Worm (Caenorhabditis elegans) whole organism, L2 larva: ENCODE measurements around the gene ttr-1.

Source experiments
- F13H6.1 ChIP-seq: sonication (generic microtip); optimal IDR thresholded peaks from 2 replicates; lab custom pipeline; 2016; ENCODE audit warnings: missing genetic modification characterization, missing compliant biosample characterization
- R02D3.7 ChIP-seq: fragments of 150-350 bp; optimal IDR thresholded peaks from 2 replicates; lab custom pipeline; 2014; ENCODE audit warnings: missing biosample characterization, missing genetic modification characterization
- Y55F3AM.14 ChIP-seq: fragments of 200-800 bp; sonication (Bioruptor generic); optimal IDR thresholded peaks from 2 replicates; lab custom pipeline; 2018; ENCODE audit warnings: mild to moderate bottlenecking, missing genetic modification characterization, missing compliant biosample characterization
- alr-1 ChIP-seq: fragments of 150-350 bp; optimal IDR thresholded peaks from 2 replicates; lab custom pipeline; 2014; ENCODE audit warnings: missing biosample characterization, missing genetic modification characterization
- aly-2 ChIP-seq: fragments of 150-350 bp; optimal IDR thresholded peaks from 2 replicates; lab custom pipeline; 2014; ENCODE audit warnings: missing biosample characterization, missing genetic modification characterization
- ama-1 ChIP-seq: fragments of 150-350 bp; optimal IDR thresholded peaks from 2 replicates; lab custom pipeline; 2018; ENCODE audit warnings: inconsistent platforms
- ceh-16 ChIP-seq: fragments of 150-350 bp; optimal IDR thresholded peaks from 2 replicates; lab custom pipeline; 2014; ENCODE audit warnings: missing biosample characterization, missing genetic modification characterization
- ceh-82 ChIP-seq: fragments of 150-350 bp; optimal IDR thresholded peaks from 2 replicates; lab custom pipeline; 2014; ENCODE audit warnings: missing biosample characterization, missing genetic modification characterization
- crh-2 ChIP-seq: sonication (generic microtip); optimal IDR thresholded peaks from 2 replicates; lab custom pipeline; 2017; ENCODE audit warnings: missing biosample characterization, missing genetic modification characterization
- egl-27 ChIP-seq: sonication (generic microtip); optimal IDR thresholded peaks from 3 replicates; lab custom pipeline; 2017; ENCODE audit warnings: missing biosample characterization, missing genetic modification reagents, missing genetic modification characterization
- elt-1 ChIP-seq: fragments of 150-350 bp; optimal IDR thresholded peaks from 2 replicates; lab custom pipeline; 2014; ENCODE audit warnings: missing biosample characterization, missing genetic modification characterization
- elt-3 ChIP-seq: sonication (generic microtip); optimal IDR thresholded peaks from 2 replicates; lab custom pipeline; 2017; ENCODE audit warnings: missing biosample characterization, missing genetic modification characterization
- fos-1 ChIP-seq: fragments of 150-350 bp; optimal IDR thresholded peaks from 2 replicates; lab custom pipeline; 2014; ENCODE audit warnings: missing biosample characterization, missing genetic modification characterization
- gmeb-1 ChIP-seq: fragments of 150-350 bp; optimal IDR thresholded peaks from 2 replicates; lab custom pipeline; 2014; ENCODE audit warnings: missing biosample characterization, missing genetic modification characterization
- lin-13 ChIP-seq: fragments of 150-350 bp; optimal IDR thresholded peaks from 2 replicates; lab custom pipeline; 2014; ENCODE audit warnings: missing biosample characterization, missing genetic modification reagents, missing genetic modification characterization
- lsy-2 ChIP-seq, 2 experiments: fragments of 150-350 bp in 1 of 2; sonication (generic microtip) in 1 of 2; optimal IDR thresholded peaks; 2 replicates each; lab custom pipeline; 2014 to 2017; ENCODE audit warnings: missing biosample characterization in 2 of 2, missing genetic modification characterization in 2 of 2
- mab-5 ChIP-seq: fragments of 150-350 bp; optimal IDR thresholded peaks from 2 replicates; lab custom pipeline; 2014; ENCODE audit warnings: missing biosample characterization, missing genetic modification characterization
- mbf-1 ChIP-seq: sonication (generic microtip); optimal IDR thresholded peaks from 2 replicates; lab custom pipeline; 2017; ENCODE audit warnings: missing biosample characterization, missing genetic modification characterization
- mdl-1 ChIP-seq, 2 experiments: fragments of 150-350 bp in 1 of 2; sonication (generic microtip) in 1 of 2; optimal IDR thresholded peaks; 2 replicates each; lab custom pipeline; 2017; ENCODE audit warnings: missing biosample characterization in 2 of 2, missing genetic modification characterization in 2 of 2
- nhr-10 ChIP-seq: sonication (generic microtip); optimal IDR thresholded peaks from 2 replicates; lab custom pipeline; 2017; ENCODE audit warnings: missing biosample characterization, missing genetic modification characterization
- nhr-11 ChIP-seq: fragments of 150-350 bp; optimal IDR thresholded peaks from 2 replicates; lab custom pipeline; 2014; ENCODE audit warnings: missing biosample characterization, missing genetic modification characterization
- nhr-12 ChIP-seq: fragments of 150-350 bp; optimal IDR thresholded peaks from 2 replicates; lab custom pipeline; 2014; ENCODE audit warnings: missing biosample characterization, missing genetic modification characterization
- nhr-129 ChIP-seq: fragments of 150-350 bp; optimal IDR thresholded peaks from 2 replicates; lab custom pipeline; 2014; ENCODE audit warnings: missing biosample characterization, missing genetic modification characterization
- nhr-21 ChIP-seq: fragments of 150-350 bp; optimal IDR thresholded peaks from 2 replicates; lab custom pipeline; 2014; ENCODE audit warnings: missing biosample characterization, missing genetic modification characterization
- nhr-23 ChIP-seq: fragments of 150-350 bp; optimal IDR thresholded peaks from 2 replicates; lab custom pipeline; 2014; ENCODE audit warnings: missing biosample characterization, missing genetic modification reagents, missing genetic modification characterization
- nhr-25 ChIP-seq: fragments of 150-350 bp; sonication (generic microtip); optimal IDR thresholded peaks from 3 replicates; lab custom pipeline; 2014; ENCODE audit warnings: missing biosample characterization, missing genetic modification characterization
- nhr-6 ChIP-seq: fragments of 150-350 bp; optimal IDR thresholded peaks from 2 replicates; lab custom pipeline; 2014; ENCODE audit warnings: missing biosample characterization, missing genetic modification characterization
- nhr-77 ChIP-seq: fragments of 150-350 bp; optimal IDR thresholded peaks from 2 replicates; lab custom pipeline; 2014; ENCODE audit warnings: missing biosample characterization, missing genetic modification characterization
- sem-4 ChIP-seq: fragments of 150-350 bp; optimal IDR thresholded peaks from 2 replicates; lab custom pipeline; 2014; ENCODE audit warnings: missing biosample characterization, missing genetic modification reagents, missing genetic modification characterization
- sma-3 ChIP-seq: sonication (generic microtip); optimal IDR thresholded peaks from 2 replicates; lab custom pipeline; 2016; ENCODE audit warnings: missing genetic modification reagents, missing genetic modification characterization, missing compliant biosample characterization
- sma-9 ChIP-seq, 2 experiments: fragments of 150-350 bp in 1 of 2; sonication (generic microtip) in 1 of 2; optimal IDR thresholded peaks; 2 replicates each; lab custom pipeline; 2014 to 2016; ENCODE audit warnings: missing genetic modification characterization in 2 of 2, mild to moderate bottlenecking in 1 of 2, missing biosample characterization in 1 of 2, missing compliant biosample characterization in 1 of 2, missing genetic modification reagents in 1 of 2, moderate library complexity in 1 of 2
- snpc-4 ChIP-seq: fragments of 150-350 bp; optimal IDR thresholded peaks from 2 replicates; lab custom pipeline; 2014; ENCODE audit warnings: missing biosample characterization, missing genetic modification characterization
- unc-55 ChIP-seq: fragments of 150-350 bp; sonication (generic microtip); optimal IDR thresholded peaks from 3 replicates; lab custom pipeline; 2014; ENCODE audit warnings: missing biosample characterization, missing genetic modification reagents, missing genetic modification characterization
- unc-62 ChIP-seq: fragments of 150-350 bp; optimal IDR thresholded peaks from 2 replicates; lab custom pipeline; 2014; ENCODE audit warnings: missing biosample characterization, missing genetic modification reagents, missing genetic modification characterization
- ztf-11 ChIP-seq: sonication (generic microtip); optimal IDR thresholded peaks from 2 replicates; lab custom pipeline; 2017; ENCODE audit warnings: missing biosample characterization, missing genetic modification characterization

ttr-1 gene

DNA sequence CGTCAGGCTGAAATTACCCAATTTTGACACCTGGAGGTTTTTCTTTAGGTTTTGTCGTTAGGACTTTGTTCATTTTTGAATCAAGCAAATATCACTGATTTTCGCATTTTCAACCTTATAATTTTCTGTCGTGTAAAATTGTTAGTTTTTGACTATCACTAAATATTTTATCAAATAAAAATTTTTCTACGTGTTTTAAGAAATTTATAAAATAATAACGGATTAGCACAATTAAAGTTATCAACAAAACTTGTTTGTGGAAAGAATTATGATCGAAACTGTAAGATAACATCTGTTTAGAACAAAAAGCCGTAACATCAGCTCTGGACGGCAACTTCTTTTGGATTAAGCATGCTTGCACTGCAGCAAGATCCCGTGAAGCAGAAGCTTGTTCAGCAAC lies 6.0 kb upstream of the ttr-1 start, which contains the start of gene cbp-2:
TSS of gene cbp-2 (plus strand) at position 301 of the 400 bp plus-strand sequence.
- TF ChIP-seq elt-3 (tag; lab: Kevin White, UChicago) (no peak), sma-3 (GFP tag; lab: Kevin White, UChicago) (no peak), mbf-1 (tag; lab: Kevin White, UChicago) (no peak), ceh-82 (no peak), aly-2 (no peak), nhr-11 (tag; lab: Kevin White, UChicago) (no peak), ztf-11 (tag; lab: Kevin White, UChicago) (no peak), nhr-12 (no peak), nhr-25 (no peak)
- TF ChIP-seq, all 48 proteins: peak for 0

DNA sequence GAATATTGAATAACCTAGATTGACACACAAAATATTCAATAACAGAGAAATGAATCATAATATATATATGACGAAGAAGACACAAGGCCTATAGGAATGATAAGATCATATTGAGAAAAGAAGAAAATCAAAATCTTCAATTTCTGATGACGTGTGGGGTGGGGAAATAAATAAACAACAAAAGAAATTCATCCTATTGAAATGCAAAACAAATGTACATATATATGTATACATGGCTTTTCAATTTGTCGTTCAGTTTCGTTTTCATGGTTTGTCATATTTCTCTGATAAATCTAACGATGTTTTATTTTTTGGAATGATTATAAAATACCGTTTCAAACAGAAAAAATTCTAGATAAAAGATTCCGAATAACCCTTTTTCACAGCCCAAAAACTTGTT lies 2.2 kb upstream of the ttr-1 start, which contains the start of gene ttr-3:
TSS of gene ttr-3 (minus strand) at position 101 of the 400 bp plus-strand sequence.
- TF ChIP-seq nhr-77 (tag; lab: Kevin White, UChicago) (no peak), sma-3 (GFP tag; lab: Kevin White, UChicago) (peak; percentile 1)

DNA sequence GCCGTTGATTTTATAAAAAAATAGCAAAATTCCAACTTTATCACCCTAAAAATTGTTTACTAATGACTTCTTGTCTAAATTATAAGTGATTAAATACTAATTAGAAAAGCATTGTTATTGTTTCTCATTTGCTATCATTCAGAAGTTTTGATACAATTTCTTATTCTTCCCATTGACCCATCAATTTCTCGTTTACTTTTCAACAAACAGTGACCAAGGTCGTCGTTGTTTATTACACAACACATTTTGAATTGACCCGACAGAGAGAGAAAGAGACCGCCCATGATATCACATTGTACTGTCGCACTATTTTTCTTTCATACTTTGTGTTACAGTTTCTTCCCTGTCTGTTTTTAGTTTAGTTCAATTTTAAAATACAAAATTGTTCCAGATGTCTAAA lies 1.5 kb upstream of the ttr-1 start, which contains the start of gene ttr-2:
TSS of gene ttr-2 (plus strand) at position 392 of the 400 bp plus-strand sequence.
- TF ChIP-seq nhr-23 (tag; lab: Kevin White, UChicago) = no peak
- peak; percentile 67 for TF ChIP-seq nhr-25
- TF ChIP-seq fos-1 (tag; lab: Kevin White, UChicago) = peak; percentile 54
- peak; percentile 27 for TF ChIP-seq crh-2 (tag; lab: Kevin White, UChicago)

DNA sequence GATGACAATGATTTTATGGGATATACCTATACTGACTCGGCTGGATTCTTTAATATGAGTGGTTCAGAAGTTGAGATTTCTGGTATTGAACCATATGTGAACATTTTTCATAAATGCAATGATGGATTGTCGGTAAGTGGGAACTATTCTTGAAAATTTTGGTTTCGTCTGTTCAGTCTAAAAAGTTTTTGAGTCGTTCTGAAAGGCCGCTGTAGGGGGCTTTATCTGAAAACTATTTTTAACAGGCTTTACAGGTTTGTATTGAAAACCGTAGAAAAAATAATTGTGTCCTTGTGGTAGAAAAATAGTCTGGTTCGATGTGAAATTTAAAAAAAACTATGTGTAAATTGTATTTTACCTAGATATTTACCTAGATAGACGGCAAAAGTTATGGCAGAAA lies 648 bp downstream of the ttr-1 start:
- no peak for TF ChIP-seq snpc-4 (tag; lab: Kevin White, UChicago)
- TF ChIP-seq mab-5 (tag; lab: Kevin White, UChicago) = no peak
- TF ChIP-seq ztf-11 (tag; lab: Kevin White, UChicago) = no peak
- no peak for TF ChIP-seq nhr-25
- TF ChIP-seq elt-1 (tag; lab: Kevin White, UChicago) = no peak
- TF ChIP-seq unc-55 (GFP tag; lab: Kevin White, UChicago) = no peak
- no peak for TF ChIP-seq sem-4 (tag; lab: Kevin White, UChicago)

DNA sequence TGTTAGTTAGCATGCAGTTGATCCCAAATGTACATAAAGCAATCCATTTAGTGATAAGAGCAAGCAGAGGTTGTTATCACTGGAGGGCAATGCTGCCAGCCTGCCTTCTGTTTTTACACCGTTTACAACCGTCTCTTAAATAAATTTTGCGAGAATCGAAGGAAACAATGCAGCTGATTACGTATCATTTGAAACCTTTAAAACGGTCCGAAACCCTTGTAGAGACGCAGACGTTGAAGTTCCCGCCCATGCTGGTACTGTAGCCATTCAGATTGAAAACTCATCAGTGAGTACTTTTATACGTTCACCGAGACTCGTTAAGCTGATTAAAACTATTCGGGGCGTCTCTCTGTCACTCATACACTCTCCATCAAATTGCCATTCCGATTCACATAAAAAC lies 1.5 kb downstream of the ttr-1 start:
- no peak for TF ChIP-seq lsy-2 (tag; optimal IDR thresholded peaks at IDR 0.05; lab: Kevin White, UChicago)
- no peak for TF ChIP-seq mbf-1 (tag; lab: Kevin White, UChicago)
- peak; percentile 43 for TF ChIP-seq sma-9 (GFP tag; optimal IDR thresholded peaks at IDR 0.05; lab: Kevin White, UChicago)
- TF ChIP-seq sma-9 (tag; optimal IDR thresholded peaks at IDR 0.05; lab: Kevin White, UChicago) = no peak
- no peak for TF ChIP-seq nhr-25
- TF ChIP-seq nhr-21 = no peak
- TF ChIP-seq F13H6.1 = peak; percentile 54
- TF ChIP-seq unc-55 (GFP tag; lab: Kevin White, UChicago) = no peak
- peak; percentile 52 for TF ChIP-seq crh-2 (tag; lab: Kevin White, UChicago)
- no peak for TF ChIP-seq ceh-16 (tag; lab: Kevin White, UChicago)
- no peak for TF ChIP-seq nhr-23 (tag; lab: Kevin White, UChicago)
- no peak for TF ChIP-seq nhr-6
- no peak for TF ChIP-seq nhr-12
- no peak for TF ChIP-seq nhr-10 (tag; lab: Kevin White, UChicago)
- peak; percentile 2 for TF ChIP-seq gmeb-1 (tag; lab: Kevin White, UChicago)
- TF ChIP-seq Y55F3AM.14 (GFP tag; lab: Kevin White, UChicago) = no peak
- TF ChIP-seq R02D3.7 (tag; lab: Kevin White, UChicago) = no peak
- peak; percentile 69 for TF ChIP-seq fos-1 (tag; lab: Kevin White, UChicago)
- TF ChIP-seq egl-27 (tag; lab: Kevin White, UChicago) = no peak
- TF ChIP-seq nhr-11 (tag; lab: Kevin White, UChicago) = no peak

DNA sequence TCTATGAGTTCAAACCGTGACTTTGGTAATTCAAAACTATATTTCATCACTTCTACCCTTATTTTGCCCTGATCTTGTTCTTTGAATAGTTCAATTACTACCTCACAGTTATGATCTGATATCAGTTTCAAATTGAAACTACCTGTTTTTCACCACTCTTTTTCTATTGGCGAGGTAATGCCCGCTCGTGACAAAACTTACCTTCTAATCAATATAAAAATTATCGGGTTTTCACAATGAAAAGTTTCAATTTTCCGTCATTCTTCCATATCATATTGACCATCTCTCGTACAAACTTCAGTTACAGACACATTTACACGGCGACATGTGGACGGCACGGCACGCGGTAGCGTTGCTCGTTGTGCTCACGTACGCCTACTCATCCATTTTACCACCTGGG lies 3.2 kb downstream of the ttr-1 start, which contains the start of gene dec-7:
TSS of gene dec-7 (plus strand) at position 308 of the 400 bp plus-strand sequence.
- no peak for TF ChIP-seq sem-4 (tag; lab: Kevin White, UChicago)
- TF ChIP-seq alr-1 = no peak
- no peak for TF ChIP-seq mdl-1 (tag; optimal IDR thresholded peaks at IDR 0.05; lab: Kevin White, UChicago)
- no peak for TF ChIP-seq nhr-129 (tag; lab: Kevin White, UChicago)
- TF ChIP-seq fos-1 (tag; lab: Kevin White, UChicago) = no peak
- TF ChIP-seq ztf-11 (tag; lab: Kevin White, UChicago) = no peak
- TF ChIP-seq elt-3 (tag; lab: Kevin White, UChicago) = no peak
- no peak for TF ChIP-seq unc-62 (GFP tag; lab: Kevin White, UChicago)
- TF ChIP-seq lin-13 = no peak
- TF ChIP-seq ama-1 (lab: Kevin White, UChicago) = no peak
